Worm (Caenorhabditis elegans) whole organism, young adult: Measurements from ENCODE around the gene srg-69.

ENCODE experiments used
- F39B2.1 ChIP-seq: fragments of 200-800 bp; sonication (Bioruptor generic); IDR thresholded peaks from 2 replicates; pipeline ENCODE4 v1.3.6; 2022; ENCODE audit warnings: missing genetic modification reagents, missing genetic modification characterization, missing compliant biosample characterization
- F52B5.7 ChIP-seq: sonication (generic microtip); optimal IDR thresholded peaks from 2 replicates; lab custom pipeline; 2016; ENCODE audit warnings: mild to moderate bottlenecking, missing genetic modification characterization, missing compliant biosample characterization
- F57C9.4 ChIP-seq: sonication (generic microtip); optimal IDR thresholded peaks from 2 replicates; lab custom pipeline; 2017; ENCODE audit warnings: mild to moderate bottlenecking, missing genetic modification characterization, missing compliant biosample characterization
- K11D2.4 ChIP-seq: fragments of 200-800 bp; sonication (Bioruptor generic); IDR thresholded peaks from 2 replicates; pipeline ENCODE4 v1.3.6; 2022; ENCODE audit warnings: missing genetic modification reagents, missing genetic modification characterization, missing compliant biosample characterization
- K12H6.12 ChIP-seq: fragments of 200-800 bp; sonication (Bioruptor generic); optimal IDR thresholded peaks from 2 replicates; lab custom pipeline; 2018; ENCODE audit warnings: mild to moderate bottlenecking, missing genetic modification characterization, missing compliant biosample characterization
- T26A5.8 ChIP-seq: sonication (generic microtip); optimal IDR thresholded peaks from 2 replicates; lab custom pipeline; 2016; ENCODE audit warnings: missing genetic modification characterization, missing compliant biosample characterization
- akir-1 ChIP-seq: fragments of 200-800 bp; sonication (Bioruptor generic); optimal IDR thresholded peaks from 2 replicates; lab custom pipeline; 2018; ENCODE audit warnings: mild to moderate bottlenecking, missing genetic modification characterization, moderate library complexity, missing compliant biosample characterization
- aptf-2 ChIP-seq: fragments of 200-800 bp; sonication (Bioruptor generic); conservative IDR thresholded peaks from 2 replicates; pipeline ENCODE4 v1.3.6; 2022; ENCODE audit warnings: missing genetic modification reagents, missing genetic modification characterization, missing compliant biosample characterization
- athp-1 ChIP-seq: sonication (generic microtip); optimal IDR thresholded peaks from 2 replicates; lab custom pipeline; 2017; ENCODE audit warnings: mild to moderate bottlenecking, missing genetic modification characterization, missing compliant biosample characterization
- attf-3 ChIP-seq: fragments of 200-800 bp; sonication (Bioruptor generic); conservative IDR thresholded peaks from 2 replicates; pipeline ENCODE4 v1.3.6; 2022; ENCODE audit warnings: missing genetic modification reagents, missing genetic modification characterization, missing compliant biosample characterization
- attf-5 ChIP-seq: fragments of 200-800 bp; sonication (Bioruptor generic); optimal IDR thresholded peaks from 2 replicates; lab custom pipeline; 2018; ENCODE audit warnings: mild to moderate bottlenecking, missing genetic modification characterization, missing compliant biosample characterization
- bed-2 ChIP-seq: fragments of 200-800 bp; sonication (Bioruptor generic); IDR thresholded peaks from 2 replicates; pipeline ENCODE4 v1.3.6; 2022; ENCODE audit warnings: missing genetic modification reagents, missing genetic modification characterization, missing compliant biosample characterization
- cebp-1 ChIP-seq, 2 experiments: fragments of 200-800 bp in 1 of 2; sonication (Bioruptor generic) in 1 of 2; sonication (generic microtip) in 1 of 2; IDR thresholded peaks in 1 of 2; optimal IDR thresholded peaks in 1 of 2; 2 replicates each; pipeline versions ENCODE4 v1.3.6 to Lab custom; 2017 to 2022; ENCODE audit warnings: missing compliant biosample characterization in 2 of 2, missing genetic modification characterization in 2 of 2, mild to moderate bottlenecking in 1 of 2, missing genetic modification reagents in 1 of 2, moderate library complexity in 1 of 2
- cebp-2 ChIP-seq: fragments of 200-800 bp; sonication (Bioruptor generic); IDR thresholded peaks from 2 replicates; pipeline ENCODE4 v1.3.6; 2022; ENCODE audit warnings: missing genetic modification characterization, missing compliant biosample characterization
- ceh-27 ChIP-seq: fragments of 200-800 bp; sonication (Bioruptor generic); optimal IDR thresholded peaks from 2 replicates; lab custom pipeline; 2018; ENCODE audit warnings: mild to moderate bottlenecking, missing genetic modification characterization, moderate library complexity, missing compliant biosample characterization
- ceh-91 ChIP-seq: fragments of 200-800 bp; sonication (Bioruptor generic); IDR thresholded peaks from 2 replicates; pipeline ENCODE4 v1.3.6; 2022; ENCODE audit warnings: missing genetic modification reagents, missing genetic modification characterization, missing compliant biosample characterization
- chd-7 ChIP-seq: sonication (generic microtip); optimal IDR thresholded peaks from 2 replicates; lab custom pipeline; 2016; ENCODE audit warnings: mild to moderate bottlenecking, missing genetic modification characterization, moderate library complexity, missing compliant biosample characterization
- die-1 ChIP-seq: sonication (generic microtip); optimal IDR thresholded peaks from 2 replicates; lab custom pipeline; 2016; ENCODE audit warnings: missing genotype, mild to moderate bottlenecking, missing genetic modification characterization, missing compliant biosample characterization
- dox-1 ChIP-seq: fragments of 200-800 bp; sonication (Bioruptor generic); IDR thresholded peaks from 2 replicates; pipeline ENCODE4 v1.3.6; 2022; ENCODE audit warnings: missing genetic modification reagents, missing genetic modification characterization, missing compliant biosample characterization
- dpff-1 ChIP-seq: sonication (generic microtip); optimal IDR thresholded peaks from 2 replicates; lab custom pipeline; 2017; ENCODE audit warnings: mild to moderate bottlenecking, missing genetic modification characterization, missing compliant biosample characterization
- egrh-3 ChIP-seq: fragments of 200-800 bp; sonication (Bioruptor generic); IDR thresholded peaks from 2 replicates; pipeline ENCODE4 v1.3.6; 2022; ENCODE audit warnings: missing genetic modification reagents, missing genetic modification characterization, missing compliant biosample characterization
- hlh-12 ChIP-seq: sonication (generic microtip); optimal IDR thresholded peaks from 2 replicates; lab custom pipeline; 2016; ENCODE audit warnings: missing genetic modification characterization, missing compliant biosample characterization
- hmg-20 ChIP-seq: fragments of 200-800 bp; sonication (Bioruptor generic); IDR thresholded peaks from 2 replicates; pipeline ENCODE4 v1.3.6; 2022; ENCODE audit warnings: missing genetic modification reagents, missing genetic modification characterization, missing compliant biosample characterization
- lag-1 ChIP-seq: fragments of 200-800 bp; sonication (Bioruptor generic); IDR thresholded peaks from 2 replicates; pipeline ENCODE4 v1.3.6; 2022; ENCODE audit warnings: missing genetic modification reagents, missing genetic modification characterization, missing compliant biosample characterization
- let-526 ChIP-seq: fragments of 200-800 bp; sonication (Bioruptor generic); IDR thresholded peaks from 2 replicates; pipeline ENCODE4 v1.3.6; 2022; ENCODE audit warnings: missing genetic modification reagents, missing genetic modification characterization, missing compliant biosample characterization
- lin-26 ChIP-seq: fragments of 200-800 bp; sonication (Bioruptor generic); IDR thresholded peaks from 2 replicates; pipeline ENCODE4 v1.3.6; 2022; ENCODE audit warnings: missing genetic modification reagents, missing genetic modification characterization, missing compliant biosample characterization
- lin-35 ChIP-seq, 3 experiments: fragments of 150-350 bp in 2 of 3; sonication (generic microtip) in 1 of 3; optimal IDR thresholded peaks; 2 replicates each; lab custom pipeline; 2014 to 2018; ENCODE audit warnings: missing biosample characterization in 3 of 3, missing genetic modification characterization in 3 of 3, missing genetic modification reagents in 3 of 3
- lsy-27 ChIP-seq: sonication (generic microtip); optimal IDR thresholded peaks from 2 replicates; lab custom pipeline; 2017; ENCODE audit warnings: missing genetic modification characterization, mild to moderate bottlenecking, missing compliant biosample characterization, antibody characterized with exemption, missing genotype, borderline replicate concordance; ENCODE audit not compliant: insufficient read depth
- madf-10 ChIP-seq: sonication (generic microtip); optimal IDR thresholded peaks from 2 replicates; lab custom pipeline; 2016; ENCODE audit warnings: mild to moderate bottlenecking, missing genetic modification characterization, missing compliant biosample characterization
- madf-3 ChIP-seq: fragments of 200-800 bp; sonication (Bioruptor generic); IDR thresholded peaks from 2 replicates; pipeline ENCODE4 v1.3.6; 2022; ENCODE audit warnings: missing genetic modification reagents, missing genetic modification characterization, missing compliant biosample characterization
- madf-8 ChIP-seq: fragments of 200-800 bp; sonication (Bioruptor generic); conservative IDR thresholded peaks from 2 replicates; pipeline ENCODE4 v1.3.6; 2022; ENCODE audit warnings: missing genetic modification reagents, missing genetic modification characterization, missing compliant biosample characterization
- nfyb-1 ChIP-seq: fragments of 200-800 bp; sonication (Bioruptor generic); IDR thresholded peaks from 2 replicates; pipeline ENCODE4 v1.3.6; 2022; ENCODE audit warnings: missing genetic modification reagents, missing genetic modification characterization, missing compliant biosample characterization
- nhr-120 ChIP-seq: fragments of 200-800 bp; sonication (Bioruptor generic); IDR thresholded peaks from 2 replicates; pipeline ENCODE4 v1.3.6; 2022; ENCODE audit warnings: missing genetic modification characterization, missing compliant biosample characterization
- nhr-179 ChIP-seq: sonication (generic microtip); optimal IDR thresholded peaks from 2 replicates; lab custom pipeline; 2016; ENCODE audit warnings: mild to moderate bottlenecking, missing genetic modification characterization, missing compliant biosample characterization
- nhr-27 ChIP-seq: fragments of 200-800 bp; sonication (Bioruptor generic); optimal IDR thresholded peaks from 2 replicates; lab custom pipeline; 2018; ENCODE audit warnings: mild to moderate bottlenecking, missing genetic modification characterization, moderate library complexity, missing compliant biosample characterization
- repo-1 ChIP-seq: sonication (generic microtip); optimal IDR thresholded peaks from 2 replicates; lab custom pipeline; 2017; ENCODE audit warnings: mild to moderate bottlenecking, missing genetic modification characterization, missing compliant biosample characterization
- sea-2 ChIP-seq: fragments of 200-800 bp; sonication (Bioruptor generic); IDR thresholded peaks from 2 replicates; pipeline ENCODE4 v1.3.6; 2022; ENCODE audit warnings: missing genetic modification characterization, missing compliant biosample characterization
- snpc-4 ChIP-seq, 5 experiments: fragments of 150-350 bp in 1 of 5; sonication (generic microtip) in 4 of 5; optimal IDR thresholded peaks; 2 replicates each; lab custom pipeline; 2014 to 2018; ENCODE audit warnings: missing genetic modification characterization in 5 of 5, missing biosample characterization in 3 of 5, antibody characterized with exemption in 2 of 5, mild to moderate bottlenecking in 2 of 5, missing compliant biosample characterization in 2 of 5, missing genotype in 2 of 5, moderate library complexity in 2 of 5, missing genetic modification reagents in 1 of 5
- somi-1 ChIP-seq: fragments of 200-800 bp; sonication (Bioruptor generic); optimal IDR thresholded peaks from 2 replicates; lab custom pipeline; 2018; ENCODE audit warnings: mild to moderate bottlenecking, missing genetic modification characterization, missing compliant biosample characterization
- tbp1 ChIP-seq: fragments of 200-800 bp; sonication (Bioruptor generic); optimal IDR thresholded peaks from 2 replicates; lab custom pipeline; 2018; ENCODE audit warnings: mild to moderate bottlenecking, missing genetic modification characterization, missing compliant biosample characterization
- unc-130 ChIP-seq: sonication (generic microtip); optimal IDR thresholded peaks from 2 replicates; lab custom pipeline; 2016; ENCODE audit warnings: missing genetic modification reagents, missing genetic modification characterization, missing compliant biosample characterization
- unc-62 ChIP-seq: fragments of 150-350 bp; optimal IDR thresholded peaks from 2 replicates; lab custom pipeline; 2014; ENCODE audit warnings: missing biosample characterization, missing genetic modification reagents, missing genetic modification characterization
- xnd-1 ChIP-seq: sonication (generic microtip); optimal IDR thresholded peaks from 2 replicates; lab custom pipeline; 2016; ENCODE audit warnings: missing genotype, missing genetic modification reagents, missing genetic modification characterization, missing compliant biosample characterization
- ztf-3 ChIP-seq: fragments of 200-800 bp; sonication (Bioruptor generic); optimal IDR thresholded peaks from 2 replicates; lab custom pipeline; 2018; ENCODE audit warnings: mild to moderate bottlenecking, missing genetic modification characterization, missing compliant biosample characterization

Gene srg-69

ce11 chrII:5339547-5339946, 15.9 kb upstream of the srg-69 start:
- TF ChIP-seq akir-1 (GFP tag; lab: Kevin White, UChicago) (no peak), somi-1 (GFP tag; lab: Kevin White, UChicago) (no peak), ceh-27 (no peak)

- TF ChIP-seq cebp-1 (GFP tag; IDR thresholded peaks at IDR 0.05; lab: Robert Waterston, UW): no peak; the same call in 1 of the 2 replicates
- TF ChIP-seq cebp-1 (tag; optimal IDR thresholded peaks at IDR 0.05; lab: Kevin White, UChicago): peak; percentile 61
- peak; percentile 6 for TF ChIP-seq die-1 (tag; lab: Kevin White, UChicago)
- no peak for TF ChIP-seq ceh-91
- TF ChIP-seq hlh-12: no peak
- TF ChIP-seq nhr-120: no peak
- peak; percentile 71; the same call in 1 of the 2 replicates for TF ChIP-seq madf-3 (GFP tag; lab: Robert Waterston, UW)
- TF ChIP-seq let-526 (GFP tag; lab: Robert Waterston, UW): no peak
- no peak for TF ChIP-seq bed-2 (GFP tag; lab: Robert Waterston, UW)
- TF ChIP-seq F57C9.4 (tag; lab: Kevin White, UChicago): no peak
- no peak for TF ChIP-seq lin-26
- no peak for TF ChIP-seq unc-62 (GFP tag; lab: Kevin White, UChicago)
- no peak for TF ChIP-seq T26A5.8 (tag; lab: Kevin White, UChicago)
- TF ChIP-seq repo-1 (tag; lab: Kevin White, UChicago): peak; percentile 28
- no peak for TF ChIP-seq aptf-2
- no peak for TF ChIP-seq somi-1 (GFP tag; lab: Kevin White, UChicago)
- no peak for TF ChIP-seq athp-1
- TF ChIP-seq hmg-20 (GFP tag; lab: Robert Waterston, UW): no peak
- no peak for TF ChIP-seq attf-5
- no peak for TF ChIP-seq lsy-27 (tag; lab: Kevin White, UChicago)
- TF ChIP-seq dox-1 (GFP tag; lab: Robert Waterston, UW): peak; percentile 58
- TF ChIP-seq xnd-1 (tag; lab: Kevin White, UChicago): no peak
- TF ChIP-seq ztf-3: no peak
- TF ChIP-seq madf-8 (GFP tag; lab: Robert Waterston, UW): no peak
- no peak for TF ChIP-seq lag-1
- TF ChIP-seq madf-10 (tag; lab: Kevin White, UChicago): no peak
- TF ChIP-seq K12H6.12 (tag; lab: Kevin White, UChicago): peak; percentile 5
- TF ChIP-seq snpc-4 (GFP tag; optimal IDR thresholded peaks at IDR 0.05; lab: Kevin White, UChicago): no peak
- no peak for TF ChIP-seq snpc-4 (tag; optimal IDR thresholded peaks at IDR 0.05; lab: Kevin White, UChicago)
- no peak for TF ChIP-seq egrh-3 (GFP tag; lab: Robert Waterston, UW)
- no peak for TF ChIP-seq sea-2
- TF ChIP-seq tbp1 (GFP tag; lab: Kevin White, UChicago): no peak
- TF ChIP-seq K11D2.4 (GFP tag; lab: Robert Waterston, UW): peak; percentile 37; the same call in 1 of the 2 replicates
- no peak for TF ChIP-seq F39B2.1 (GFP tag; lab: Robert Waterston, UW)
- TF ChIP-seq attf-3 (GFP tag; lab: Robert Waterston, UW): no peak
- TF ChIP-seq F52B5.7: no peak
- no peak for TF ChIP-seq unc-130
- no peak for TF ChIP-seq nhr-27 (tag; lab: Kevin White, UChicago)
- TF ChIP-seq lin-35 (GFP tag; optimal IDR thresholded peaks at IDR 0.05; lab: Kevin White, UChicago): no peak
- TF ChIP-seq chd-7 (tag; lab: Kevin White, UChicago): peak; percentile 37
- TF ChIP-seq cebp-2: no peak
- TF ChIP-seq nfyb-1 (GFP tag; lab: Robert Waterston, UW): 0 out of 2 replicates have a peak, but pooled peaks have one; percentile 69
- TF ChIP-seq nhr-179 (tag; lab: Kevin White, UChicago): no peak
- no peak for TF ChIP-seq dpff-1
Measured at ce11 chrII:5340672-5341568, 14.6 kb upstream of the srg-69 start.
